Fruit fly (Drosophila melanogaster) whole organism, pupa: ENCODE results near the gene tst.

Experiments
- CG10348 ChIP-seq: fragments of 200-800 bp; sonication (Bioruptor generic); IDR thresholded peaks from 2 replicates; pipeline ENCODE4 v1.3.6; 2022; ENCODE audit warnings: missing biosample characterization, missing genetic modification characterization
- CG12605 ChIP-seq: fragments of 200-800 bp; sonication (Bioruptor generic); IDR thresholded peaks from 2 replicates; pipeline ENCODE4 v1.3.6; 2022; ENCODE audit warnings: missing biosample characterization, missing genetic modification characterization
- CG13204 ChIP-seq: fragments of 200-800 bp; sonication (Bioruptor generic); optimal IDR thresholded peaks from 2 replicates; lab custom pipeline; 2018; ENCODE audit warnings: missing biosample characterization, mild to moderate bottlenecking, missing genetic modification characterization, moderate library complexity
- CG14655 ChIP-seq: fragments of 200-800 bp; sonication (Bioruptor generic); optimal IDR thresholded peaks from 3 replicates; lab custom pipeline; 2017; ENCODE audit warnings: mild to moderate bottlenecking, missing biosample characterization, missing genetic modification reagents, missing genetic modification characterization
- CG15710 ChIP-seq: fragments of 200-800 bp; sonication (Bioruptor generic); optimal IDR thresholded peaks from 2 replicates; lab custom pipeline; 2018; ENCODE audit warnings: missing biosample characterization, mild to moderate bottlenecking, missing genetic modification characterization, moderate library complexity
- CG17806 ChIP-seq: fragments of 200-800 bp; sonication (Bioruptor generic); optimal IDR thresholded peaks from 2 replicates; lab custom pipeline; 2018; ENCODE audit warnings: missing biosample characterization, mild to moderate bottlenecking, missing genetic modification characterization, moderate library complexity
- CG32121 ChIP-seq: fragments of 200-800 bp; sonication (Bioruptor generic); IDR thresholded peaks from 2 replicates; pipeline ENCODE4 v1.3.6; 2022; ENCODE audit warnings: missing biosample characterization, missing genetic modification characterization
- CG34367 ChIP-seq: fragments of 200-800 bp; sonication (Bioruptor generic); optimal IDR thresholded peaks from 2 replicates; lab custom pipeline; 2018; ENCODE audit warnings: missing biosample characterization, mild to moderate bottlenecking, missing genetic modification characterization
- CG4496 ChIP-seq: fragments of 200-800 bp; sonication (Bioruptor generic); IDR thresholded peaks from 3 replicates; pipeline ENCODE4 v1.3.6; 2022; ENCODE audit warnings: missing biosample characterization, missing genetic modification characterization
- CG8159 ChIP-seq: fragments of 200-800 bp; sonication (Bioruptor generic); optimal IDR thresholded peaks from 3 replicates; lab custom pipeline; 2018; ENCODE audit warnings: missing biosample characterization, mild to moderate bottlenecking, missing genetic modification characterization, moderate library complexity
- CG8301 ChIP-seq: fragments of 200-800 bp; sonication (Bioruptor generic); optimal IDR thresholded peaks from 2 replicates; lab custom pipeline; 2018; ENCODE audit warnings: missing biosample characterization, mild to moderate bottlenecking, missing genetic modification characterization
- CG9948 ChIP-seq: fragments of 200-800 bp; sonication (Bioruptor generic); optimal IDR thresholded peaks from 2 replicates; lab custom pipeline; 2018; ENCODE audit warnings: missing biosample characterization, mild to moderate bottlenecking, missing genetic modification characterization, moderate library complexity
- D1 ChIP-seq: fragments of 200-800 bp; sonication (Bioruptor generic); optimal IDR thresholded peaks from 2 replicates; lab custom pipeline; 2018; ENCODE audit warnings: missing biosample characterization, mild to moderate bottlenecking, missing genetic modification characterization, moderate library complexity
- EcR ChIP-seq: fragments of 200-800 bp; sonication (Bioruptor generic); optimal IDR thresholded peaks from 3 replicates; lab custom pipeline; 2019; ENCODE audit warnings: missing biosample characterization, missing genetic modification characterization, mild to moderate bottlenecking, moderate library complexity, missing genetic modification reagents
- Ets98B ChIP-seq: fragments of 200-800 bp; sonication (Bioruptor generic); IDR thresholded peaks from 2 replicates; pipeline ENCODE4 v1.3.6; 2022; ENCODE audit warnings: missing biosample characterization, missing genetic modification characterization
- Pif1A ChIP-seq: fragments of 200-800 bp; sonication (Bioruptor generic); optimal IDR thresholded peaks from 3 replicates; lab custom pipeline; 2016; ENCODE audit warnings: missing biosample characterization, missing genetic modification characterization
- Pif1B ChIP-seq: fragments of 200-800 bp; sonication (Bioruptor generic); optimal IDR thresholded peaks from 3 replicates; lab custom pipeline; 2016; ENCODE audit warnings: missing biosample characterization, missing genetic modification characterization
- Snoo ChIP-seq: fragments of 200-800 bp; sonication (Bioruptor generic); optimal IDR thresholded peaks from 3 replicates; lab custom pipeline; 2017; ENCODE audit warnings: missing biosample characterization, mild to moderate bottlenecking, missing genetic modification characterization, inconsistent platforms
- fd96Ca ChIP-seq: fragments of 200-800 bp; sonication (Bioruptor generic); IDR thresholded peaks from 3 replicates; pipeline ENCODE4 v1.3.6; 2022; ENCODE audit warnings: missing biosample characterization, missing genetic modification characterization
- gl ChIP-seq: fragments of 200-800 bp; sonication (Bioruptor generic); optimal IDR thresholded peaks from 2 replicates; lab custom pipeline; 2018; ENCODE audit warnings: missing biosample characterization, mild to moderate bottlenecking, missing genetic modification characterization
- rn ChIP-seq: fragments of 200-800 bp; sonication (Bioruptor generic); IDR thresholded peaks from 2 replicates; pipeline ENCODE4 v1.3.6; 2022; ENCODE audit warnings: missing biosample characterization, missing genetic modification characterization

tst gene

DNA sequence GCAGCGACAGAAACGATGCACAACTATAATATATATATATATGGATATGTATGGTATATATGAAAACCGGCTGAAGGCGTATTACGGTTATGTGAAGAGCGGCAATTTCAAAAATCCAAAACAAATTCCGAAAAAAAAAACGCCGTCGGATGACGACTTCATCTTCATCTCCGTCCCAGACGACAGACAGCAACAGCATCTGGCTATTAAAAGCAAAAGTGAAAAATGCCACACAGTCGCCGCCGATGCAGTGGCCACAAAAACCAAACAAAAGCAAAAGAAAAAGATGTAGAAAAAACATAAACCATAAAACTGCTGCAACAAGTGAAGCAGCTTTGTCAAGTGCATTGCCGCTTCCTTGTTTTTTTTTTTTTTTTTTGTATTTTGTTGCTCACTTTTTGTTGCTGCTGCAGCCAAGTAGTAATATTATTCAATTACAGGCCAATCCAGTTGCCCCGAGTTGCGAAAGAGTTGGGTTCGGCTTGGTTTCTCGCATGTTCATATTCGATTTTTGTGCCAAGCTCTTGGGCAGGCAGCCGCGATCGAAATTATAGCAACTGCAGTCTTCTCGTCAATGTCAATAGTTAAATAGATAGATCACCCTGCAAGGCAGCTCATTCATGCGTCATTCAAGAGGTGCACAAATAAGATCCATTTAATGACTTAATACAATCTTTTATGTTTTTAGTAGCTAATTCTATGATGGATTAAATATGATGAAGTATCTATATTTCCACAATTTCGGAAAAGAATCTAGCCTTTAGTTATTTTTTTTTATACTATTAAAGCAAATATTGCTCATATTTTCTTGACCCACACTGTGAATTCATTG is 37.9 kb downstream of the tst start:
- TF ChIP-seq fd96Ca (GFP tag; lab: Robert Waterston, UW) = peak; percentile 54; the same call in 2 of the 3 replicates
- no peak for TF ChIP-seq CG10348 (GFP tag; lab: Robert Waterston, UW)
- TF ChIP-seq Pif1B = peak; percentile 35
- TF ChIP-seq CG13204 = no peak
- peak; percentile 21 for TF ChIP-seq Pif1A
- peak; percentile 6 for TF ChIP-seq CG8301 (tag; lab: Kevin White, UChicago)
- TF ChIP-seq CG4496 = peak; percentile 79; the same call in 2 of the 3 replicates
- peak; percentile 77 for TF ChIP-seq Ets98B (GFP tag; lab: Robert Waterston, UW)
- peak; percentile 22; the same call in 1 of the 2 replicates for TF ChIP-seq CG12605 (GFP tag; lab: Robert Waterston, UW)

- TF ChIP-seq gl (tag; lab: Kevin White, UChicago) (no peak), EcR (GFP tag; lab: Kevin White, UChicago) (no peak), Ets98B (GFP tag; lab: Robert Waterston, UW) (no peak), CG8301 (tag; lab: Kevin White, UChicago) (no peak), Pif1B (no peak), CG34367 (tag; lab: Kevin White, UChicago) (no peak), rn (GFP tag; lab: Robert Waterston, UW) (no peak), CG12605 (GFP tag; lab: Robert Waterston, UW) (no peak), CG17806 (tag; lab: Kevin White, UChicago) (no peak), CG10348 (GFP tag; lab: Robert Waterston, UW) (no peak), Pif1A (no peak), CG14655 (GFP tag; lab: Kevin White, UChicago) (no peak), D1 (tag; lab: Kevin White, UChicago) (no peak), CG9948 (tag; lab: Kevin White, UChicago) (no peak), fd96Ca (GFP tag; lab: Robert Waterston, UW) (no peak)
Observed at dm6 chr3R:23733771-23734170, 38.9 kb downstream of the tst start.

DNA sequence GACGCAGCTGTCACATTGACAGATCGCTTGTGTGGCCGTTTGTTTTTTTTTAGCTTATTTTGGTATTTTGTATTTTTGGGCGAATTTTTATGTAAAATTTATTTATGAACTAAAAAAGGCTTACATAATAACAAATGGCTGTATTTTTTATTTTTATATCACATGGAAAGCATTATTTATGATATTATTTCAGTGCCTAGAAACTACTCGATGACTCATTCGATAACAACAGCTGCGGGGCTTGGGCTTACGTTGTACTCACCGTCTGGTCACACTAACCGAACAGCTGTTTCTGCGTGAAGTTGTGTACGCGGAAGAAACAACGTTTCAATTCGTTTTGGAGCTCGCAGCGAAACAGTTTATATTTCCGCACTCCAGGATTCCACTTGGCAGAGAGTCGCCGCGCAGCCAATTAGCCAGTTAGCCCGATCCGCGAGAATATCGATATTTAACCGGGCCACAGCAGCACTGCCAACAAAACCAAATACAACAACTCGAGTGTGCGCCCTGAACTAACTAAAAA is 39.6 kb downstream of the tst start, which contains the start of the genes Hmgcr and Rpn9:
Gene Hmgcr (plus strand): TSS at position 335 of the 523 bp plus-strand sequence.
Gene Rpn9 (minus strand): TSS at position 473 of the 523 bp plus-strand sequence.
- TF ChIP-seq CG15710 (no peak), rn (GFP tag; lab: Robert Waterston, UW) (no peak), Ets98B (GFP tag; lab: Robert Waterston, UW) (peak; percentile 11; the same call in 1 of the 2 replicates), D1 (tag; lab: Kevin White, UChicago) (no peak), EcR (GFP tag; lab: Kevin White, UChicago) (no peak)

- TF ChIP-seq Ets98B (GFP tag; lab: Robert Waterston, UW) (no peak), Pif1B (no peak), CG8159 (tag; lab: Kevin White, UChicago) (no peak), fd96Ca (GFP tag; lab: Robert Waterston, UW) (no peak), CG9948 (tag; lab: Kevin White, UChicago) (no peak), CG12605 (GFP tag; lab: Robert Waterston, UW) (no peak), Pif1A (no peak), CG10348 (GFP tag; lab: Robert Waterston, UW) (no peak), CG34367 (tag; lab: Kevin White, UChicago) (no peak), CG15710 (no peak)
Observed at dm6 chr3R:23732533-23732932, 40.1 kb downstream of the tst start.

dm6 chr3R:23730472-23730801 is 42.2 kb downstream of the tst start:
- no peak for TF ChIP-seq CG34367 (tag; lab: Kevin White, UChicago)
- no peak for TF ChIP-seq D1 (tag; lab: Kevin White, UChicago)
- no peak for TF ChIP-seq CG8159 (tag; lab: Kevin White, UChicago)
- TF ChIP-seq EcR (GFP tag; lab: Kevin White, UChicago) = peak; percentile 18
- no peak for TF ChIP-seq CG4496

DNA sequence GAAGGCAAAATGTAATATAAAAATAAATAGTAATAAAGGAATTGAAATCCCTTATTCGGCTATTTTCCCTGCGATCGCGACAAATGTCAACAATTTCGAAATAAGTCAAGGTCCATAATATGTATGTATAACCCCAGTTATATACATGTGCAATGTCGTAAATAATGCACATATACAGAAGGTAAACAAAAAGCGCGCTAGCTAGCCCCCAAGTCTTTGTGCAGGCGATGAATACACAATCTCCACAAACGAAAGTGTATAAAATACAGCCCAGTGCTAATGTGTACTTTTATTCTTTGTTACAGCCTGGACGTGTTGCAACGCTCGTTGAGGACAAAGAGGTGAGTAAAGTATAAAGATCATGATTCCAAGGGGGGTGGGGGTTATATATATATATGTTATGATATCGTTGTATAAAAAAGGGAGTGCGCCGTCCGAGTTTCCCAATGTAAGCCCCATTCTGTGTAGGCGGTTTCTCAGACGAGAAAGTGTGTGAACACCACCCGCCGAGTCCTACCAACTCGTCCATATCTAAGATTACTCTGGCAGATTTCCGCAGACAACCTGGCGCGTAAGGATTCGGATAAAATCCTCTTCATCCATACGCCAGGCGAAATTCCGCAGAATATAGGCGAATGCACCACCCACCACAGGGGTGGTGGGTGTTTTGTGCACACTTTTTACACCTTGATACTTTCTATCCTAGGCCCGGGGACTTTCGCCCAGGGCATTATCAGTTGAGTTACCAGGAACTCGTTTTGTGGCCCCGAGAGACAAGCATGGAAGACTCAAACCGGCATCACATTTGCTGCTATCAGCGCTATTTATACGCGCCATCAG is 42.8 kb downstream of the tst start:
- TF ChIP-seq CG8301 (tag; lab: Kevin White, UChicago) (peak; percentile 39), CG32121 (GFP tag; lab: Robert Waterston, UW) (peak; percentile 57), Snoo (tag; lab: Kevin White, UChicago) (peak; percentile 40), CG12605 (GFP tag; lab: Robert Waterston, UW) (peak; percentile 62), CG34367 (tag; lab: Kevin White, UChicago) (no peak), EcR (GFP tag; lab: Kevin White, UChicago) (peak; percentile 54), Ets98B (GFP tag; lab: Robert Waterston, UW) (peak; percentile 61), CG15710 (peak; percentile 6), CG10348 (GFP tag; lab: Robert Waterston, UW) (no peak), CG13204 (peak; percentile 54), CG9948 (tag; lab: Kevin White, UChicago) (no peak), rn (GFP tag; lab: Robert Waterston, UW) (no peak), gl (tag; lab: Kevin White, UChicago) (peak; percentile 38), CG4496 (peak; percentile 84), CG14655 (GFP tag; lab: Kevin White, UChicago) (peak; percentile 45), CG17806 (tag; lab: Kevin White, UChicago) (no peak), CG8159 (tag; lab: Kevin White, UChicago) (peak; percentile 21), Pif1A (no peak), D1 (tag; lab: Kevin White, UChicago) (no peak), Pif1B (no peak), fd96Ca (GFP tag; lab: Robert Waterston, UW) (peak; percentile 51; the same call in 2 of the 3 replicates)
